Fruit fly (Drosophila melanogaster) whole organism, embryonic: ENCODE results near the gene Mccc1.

ENCODE experiments used
- CG10321 ChIP-seq: fragments of 200-800 bp; sonication (Bioruptor generic); IDR thresholded peaks from 2 replicates; pipeline ENCODE4 v1.3.6; 2022; ENCODE audit warnings: missing biosample characterization, missing genetic modification characterization
- CG11696 ChIP-seq: fragments of 200-800 bp; sonication (Bioruptor generic); IDR thresholded peaks from 2 replicates; pipeline ENCODE4 v1.3.6; 2022; ENCODE audit warnings: missing biosample characterization, missing genetic modification characterization
- CG1603 ChIP-seq: fragments of 200-800 bp; sonication (Bioruptor generic); optimal IDR thresholded peaks from 2 replicates; lab custom pipeline; 2019; ENCODE audit warnings: missing biosample characterization, mild to moderate bottlenecking, missing genetic modification characterization, moderate library complexity
- CG17568 ChIP-seq: fragments of 200-800 bp; sonication (Bioruptor generic); optimal IDR thresholded peaks from 2 replicates; lab custom pipeline; 2018; ENCODE audit warnings: missing biosample characterization, mild to moderate bottlenecking, missing genetic modification characterization, moderate library complexity
- CG2129 ChIP-seq: fragments of 200-800 bp; sonication (Bioruptor generic); IDR thresholded peaks from 2 replicates; pipeline ENCODE4 v1.3.6; 2022; ENCODE audit warnings: missing biosample characterization, missing genetic modification characterization; ENCODE audit not compliant: partially characterized antibody
- CG32532 ChIP-seq: fragments of 200-800 bp; sonication (Bioruptor generic); IDR thresholded peaks from 2 replicates; pipeline ENCODE4 v1.3.6; 2022; ENCODE audit warnings: missing biosample characterization, missing genetic modification characterization
- CG34376 ChIP-seq: fragments of 200-800 bp; sonication (Bioruptor generic); optimal IDR thresholded peaks from 2 replicates; lab custom pipeline; 2018; ENCODE audit warnings: missing biosample characterization, mild to moderate bottlenecking, missing genetic modification characterization
- CG34422 ChIP-seq: fragments of 200-800 bp; sonication (Bioruptor generic); IDR thresholded peaks from 3 replicates; pipeline ENCODE4 v1.3.6; 2022; ENCODE audit warnings: missing biosample characterization, missing genetic modification characterization
- CG3847 ChIP-seq: fragments of 200-800 bp; sonication (Bioruptor generic); IDR thresholded peaks from 2 replicates; pipeline ENCODE4 v1.3.6; 2022; ENCODE audit warnings: missing biosample characterization, missing genetic modification characterization
- CG6175 ChIP-seq: fragments of 200-800 bp; sonication (Bioruptor generic); IDR thresholded peaks from 3 replicates; pipeline ENCODE4 v1.3.6; 2022; ENCODE audit warnings: missing biosample characterization, missing genetic modification characterization
- Dbx ChIP-seq: fragments of 200-800 bp; sonication (Bioruptor generic); IDR thresholded peaks from 3 replicates; pipeline ENCODE4 v1.3.6; 2022; ENCODE audit warnings: missing biosample characterization, missing genetic modification characterization
- Doc3 ChIP-seq: fragments of 200-800 bp; sonication (Bioruptor generic); IDR thresholded peaks from 3 replicates; pipeline ENCODE4 v1.3.6; 2022; ENCODE audit warnings: missing biosample characterization, missing genetic modification characterization; ENCODE audit not compliant: partially characterized antibody
- Dp ChIP-seq: fragments of 200-800 bp; sonication (Bioruptor generic); optimal IDR thresholded peaks from 2 replicates; lab custom pipeline; 2018; ENCODE audit warnings: missing biosample characterization, mild to moderate bottlenecking, missing genetic modification characterization, moderate library complexity
- E2f2 ChIP-seq: fragments of 200-800 bp; sonication (Bioruptor generic); IDR thresholded peaks from 2 replicates; pipeline ENCODE4 v1.3.6; 2022; ENCODE audit warnings: missing biosample characterization, missing genetic modification characterization
- HmgD ChIP-seq: fragments of 200-800 bp; sonication (Bioruptor generic); optimal IDR thresholded peaks from 3 replicates; lab custom pipeline; 2016; ENCODE audit warnings: missing biosample characterization, missing genetic modification characterization
- HmgZ ChIP-seq: fragments of 200-800 bp; sonication (Bioruptor generic); optimal IDR thresholded peaks from 2 replicates; lab custom pipeline; 2018; ENCODE audit warnings: missing biosample characterization, mild to moderate bottlenecking, missing genetic modification characterization
- Hsf ChIP-seq: fragments of 200-800 bp; sonication (Bioruptor generic); optimal IDR thresholded peaks from 3 replicates; lab custom pipeline; 2016; ENCODE audit warnings: missing biosample characterization, missing genetic modification characterization
- MBD-R2 ChIP-seq: fragments of 200-800 bp; sonication (Bioruptor generic); IDR thresholded peaks from 2 replicates; pipeline ENCODE4 v1.3.6; 2022; ENCODE audit warnings: missing biosample characterization, missing genetic modification characterization
- MESR4 ChIP-seq: fragments of 200-800 bp; sonication (Bioruptor generic); optimal IDR thresholded peaks from 2 replicates; lab custom pipeline; 2018; ENCODE audit warnings: missing biosample characterization, mild to moderate bottlenecking, missing genetic modification characterization, moderate library complexity
- Med ChIP-seq: fragments of 200-800 bp; sonication (Bioruptor generic); peaks from one replicate; lab custom pipeline; 2016; ENCODE audit warnings: missing biosample characterization, missing genetic modification characterization, mild to moderate bottlenecking, inconsistent platforms, moderate library complexity
- Opbp ChIP-seq: fragments of 200-800 bp; sonication (Bioruptor generic); IDR thresholded peaks from 3 replicates; pipeline ENCODE4 v1.3.6; 2022; ENCODE audit warnings: missing biosample characterization, missing genetic modification characterization; ENCODE audit not compliant: partially characterized antibody
- Sry-β ChIP-seq: fragments of 200-800 bp; sonication (Bioruptor generic); optimal IDR thresholded peaks from 2 replicates; lab custom pipeline; 2018; ENCODE audit warnings: missing biosample characterization, mild to moderate bottlenecking, missing genetic modification characterization, moderate library complexity
- YL-1 ChIP-seq: fragments of 200-800 bp; sonication (Bioruptor generic); optimal IDR thresholded peaks from 3 replicates; lab custom pipeline; 2017; ENCODE audit warnings: missing biosample characterization, mild to moderate bottlenecking, missing genetic modification characterization
- ac ChIP-seq: fragments of 200-800 bp; sonication (Bioruptor generic); optimal IDR thresholded peaks from 3 replicates; lab custom pipeline; 2017; ENCODE audit warnings: missing biosample characterization, mild to moderate bottlenecking, missing genetic modification characterization
- ara ChIP-seq: fragments of 200-800 bp; sonication (Bioruptor generic); IDR thresholded peaks from 2 replicates; pipeline ENCODE4 v1.3.6; 2022; ENCODE audit warnings: missing biosample characterization, missing genetic modification characterization
- ase ChIP-seq: fragments of 200-800 bp; sonication (Bioruptor generic); IDR thresholded peaks from 3 replicates; pipeline ENCODE4 v1.3.6; 2022; ENCODE audit warnings: missing biosample characterization, missing genetic modification characterization
- ato ChIP-seq: fragments of 200-800 bp; sonication (Bioruptor generic); IDR thresholded peaks from 2 replicates; pipeline ENCODE4 v1.3.6; 2022; ENCODE audit warnings: missing biosample characterization, missing genetic modification characterization; ENCODE audit not compliant: partially characterized antibody
- cg ChIP-seq: fragments of 200-800 bp; sonication (Bioruptor generic); optimal IDR thresholded peaks from 3 replicates; lab custom pipeline; 2019; ENCODE audit warnings: missing biosample characterization, mild to moderate bottlenecking, missing genetic modification characterization, moderate library complexity
- crol ChIP-seq: fragments of 200-800 bp; sonication (Bioruptor generic); IDR thresholded peaks from 2 replicates; pipeline ENCODE4 v1.3.6; 2022; ENCODE audit warnings: missing biosample characterization, missing genetic modification characterization
- crp ChIP-seq, 2 experiments: fragments of 200-800 bp; sonication (Bioruptor generic); optimal IDR thresholded peaks; 2 replicates in 1 of 2; 3 replicates in 1 of 2; lab custom pipeline; 2017; ENCODE audit warnings: missing biosample characterization in 2 of 2, missing genetic modification characterization in 2 of 2, mild to moderate bottlenecking in 1 of 2, moderate library complexity in 1 of 2
- cwo ChIP-seq: fragments of 200-800 bp; sonication (Bioruptor generic); optimal IDR thresholded peaks from 3 replicates; lab custom pipeline; 2017; ENCODE audit warnings: missing biosample characterization, missing genetic modification characterization, mild to moderate bottlenecking, moderate library complexity, missing genetic modification reagents
- da ChIP-seq: fragments of 200-800 bp; sonication (Bioruptor generic); optimal IDR thresholded peaks from 2 replicates; lab custom pipeline; 2016; ENCODE audit warnings: missing biosample characterization, missing genetic modification characterization
- dimm ChIP-seq: fragments of 200-800 bp; sonication (Bioruptor generic); IDR thresholded peaks from 2 replicates; pipeline ENCODE4 v1.3.6; 2022; ENCODE audit warnings: missing biosample characterization, missing genetic modification characterization
- fu2 ChIP-seq: fragments of 200-800 bp; sonication (Bioruptor generic); optimal IDR thresholded peaks from 2 replicates; lab custom pipeline; 2016; ENCODE audit warnings: missing biosample characterization, missing genetic modification characterization
- gsb ChIP-seq: fragments of 200-800 bp; sonication (Bioruptor generic); IDR thresholded peaks from 2 replicates; pipeline ENCODE4 v1.3.6; 2022; ENCODE audit warnings: missing biosample characterization, missing genetic modification characterization
- h ChIP-seq: fragments of >200 bp; optimal IDR thresholded peaks from 2 replicates; lab custom pipeline; 2017
- hbn ChIP-seq: fragments of 200-800 bp; sonication (Bioruptor generic); IDR thresholded peaks from 2 replicates; pipeline ENCODE4 v1.3.6; 2022; ENCODE audit warnings: missing biosample characterization, missing genetic modification characterization; ENCODE audit not compliant: partially characterized antibody
- lab ChIP-seq: fragments of 200-800 bp; sonication (Bioruptor generic); optimal IDR thresholded peaks from 3 replicates; lab custom pipeline; 2017; ENCODE audit warnings: missing biosample characterization, missing genetic modification characterization, mild to moderate bottlenecking, moderate library complexity, missing genetic modification reagents
- lov ChIP-seq, 2 experiments: fragments of 200-800 bp in 1 of 2; fragments of >200 bp in 1 of 2; sonication (Bioruptor generic) in 1 of 2; IDR thresholded peaks in 1 of 2; optimal IDR thresholded peaks in 1 of 2; 2 replicates in 1 of 2; 3 replicates in 1 of 2; pipeline versions ENCODE4 v1.3.6 to Lab custom; 2017 to 2022; ENCODE audit warnings: missing biosample characterization in 1 of 2, missing genetic modification characterization in 1 of 2
- mld ChIP-seq: fragments of 200-800 bp; sonication (Bioruptor generic); IDR thresholded peaks from 3 replicates; pipeline ENCODE4 v1.3.6; 2022; ENCODE audit warnings: missing biosample characterization, missing genetic modification characterization; ENCODE audit not compliant: partially characterized antibody
- nerfin-1 ChIP-seq: fragments of 200-800 bp; sonication (Bioruptor generic); optimal IDR thresholded peaks from 3 replicates; lab custom pipeline; 2019; ENCODE audit warnings: missing biosample characterization, mild to moderate bottlenecking, missing genetic modification characterization, moderate library complexity
- pb ChIP-seq: fragments of 200-800 bp; sonication (Bioruptor generic); optimal IDR thresholded peaks from 3 replicates; lab custom pipeline; 2016; ENCODE audit warnings: missing biosample characterization, missing genetic modification characterization
- phol ChIP-seq: fragments of 200-800 bp; sonication (Bioruptor generic); optimal IDR thresholded peaks from 3 replicates; lab custom pipeline; 2018; ENCODE audit warnings: missing biosample characterization, mild to moderate bottlenecking, missing genetic modification characterization, moderate library complexity
- rib ChIP-seq: fragments of 200-800 bp; sonication (Bioruptor generic); IDR thresholded peaks from 2 replicates; pipeline ENCODE4 v1.3.6; 2022; ENCODE audit warnings: missing biosample characterization, missing genetic modification characterization
- shn ChIP-seq: fragments of 200-800 bp; sonication (Bioruptor generic); optimal IDR thresholded peaks from 3 replicates; lab custom pipeline; 2016; ENCODE audit warnings: missing biosample characterization, missing genetic modification characterization
- stwl ChIP-seq: fragments of 200-800 bp; sonication (Bioruptor generic); optimal IDR thresholded peaks from 3 replicates; lab custom pipeline; 2018; ENCODE audit warnings: missing biosample characterization, mild to moderate bottlenecking, missing genetic modification characterization, moderate library complexity
- sug ChIP-seq: fragments of 200-800 bp; optimal IDR thresholded peaks from 2 replicates; lab custom pipeline; 2019; ENCODE audit warnings: missing biosample characterization, mild to moderate bottlenecking, missing genetic modification characterization, moderate library complexity
- trem ChIP-seq: fragments of 200-800 bp; optimal IDR thresholded peaks from 3 replicates; lab custom pipeline; 2019; ENCODE audit warnings: missing biosample characterization, mild to moderate bottlenecking, missing genetic modification characterization, moderate library complexity
- zfh1 ChIP-seq: fragments of 200-800 bp; sonication (Bioruptor generic); IDR thresholded peaks from 3 replicates; pipeline ENCODE4 v1.3.6; 2022; ENCODE audit warnings: missing biosample characterization, missing genetic modification characterization

Mccc1 gene

dm6 chr3R:31794457-31794856 is 750 bp upstream of the Mccc1 start (continued):
- TF ChIP-seq stwl (tag; lab: Kevin White, UChicago) = peak; percentile 35
- peak; percentile 72 for TF ChIP-seq Sry-β (GFP tag; lab: Kevin White, UChicago)
- TF ChIP-seq CG3847 (GFP tag; lab: Robert Waterston, UW) = 0 out of 2 replicates have a peak, but pooled peaks have one; percentile 18
- TF ChIP-seq HmgD (GFP tag; lab: Kevin White, UChicago) = peak; percentile 4
- TF ChIP-seq ase (GFP tag; lab: Robert Waterston, UW) = 0 out of 3 replicates have a peak, but pooled peaks have one; percentile 42
- TF ChIP-seq CG34376 (GFP tag; lab: Kevin White, UChicago) = peak; percentile 23
- TF ChIP-seq trem = peak; percentile 51
- no peak for TF ChIP-seq fu2 (GFP tag; lab: Kevin White, UChicago)
- TF ChIP-seq lab (GFP tag; lab: Kevin White, UChicago) = no peak
- no peak for TF ChIP-seq lov (optimal IDR thresholded peaks at IDR 0.05; lab: Kevin White, UChicago)
- TF ChIP-seq lov (GFP tag; IDR thresholded peaks at IDR 0.05; lab: Robert Waterston, UW) = 0 out of 3 replicates have a peak, but pooled peaks have one; percentile 13
- peak; percentile 76 for TF ChIP-seq CG1603 (tag; lab: Kevin White, UChicago)
- TF ChIP-seq ato (GFP tag; lab: Robert Waterston, UW) = peak; percentile 22; the same call in 1 of the 2 replicates
- TF ChIP-seq ara = peak; percentile 16; the same call in 1 of the 2 replicates
- no peak for TF ChIP-seq pb (GFP tag; lab: Kevin White, UChicago)
- TF ChIP-seq E2f2 (GFP tag; lab: Robert Waterston, UW) = peak; percentile 97
- TF ChIP-seq cg (GFP tag; lab: Kevin White, UChicago) = peak; percentile 95
- TF ChIP-seq HmgZ (tag; lab: Kevin White, UChicago) = peak; percentile 60
- no peak for TF ChIP-seq CG17568 (GFP tag; lab: Kevin White, UChicago)
- TF ChIP-seq sug (tag; lab: Kevin White, UChicago) = peak; percentile 96
- 0 out of 3 replicates have a peak, but pooled peaks have one; percentile 14 for TF ChIP-seq Doc3 (GFP tag; lab: Robert Waterston, UW)
- peak; percentile 9 for TF ChIP-seq phol (tag; lab: Kevin White, UChicago)
- no peak for TF ChIP-seq Hsf (GFP tag; lab: Kevin White, UChicago)
- TF ChIP-seq hbn (GFP tag; lab: Robert Waterston, UW) = peak; percentile 24; the same call in 1 of the 2 replicates
- peak; percentile 73 for TF ChIP-seq MBD-R2 (GFP tag; lab: Robert Waterston, UW)
- peak; percentile 16 for TF ChIP-seq MESR4 (GFP tag; lab: Kevin White, UChicago)
- peak; percentile 89 for TF ChIP-seq Med (GFP tag; lab: Kevin White, UChicago)
- TF ChIP-seq CG6175 (GFP tag; lab: Robert Waterston, UW) = peak; percentile 88; the same call in 2 of the 3 replicates
- TF ChIP-seq dimm = no peak
- no peak for TF ChIP-seq h (lab: Kevin White, UChicago)
- TF ChIP-seq YL-1 (GFP tag; lab: Kevin White, UChicago) = peak; percentile 41
- TF ChIP-seq shn = no peak
- TF ChIP-seq CG32532 (GFP tag; lab: Robert Waterston, UW) = 0 out of 2 replicates have a peak, but pooled peaks have one; percentile 15
- peak; percentile 30; the same call in 1 of the 2 replicates for TF ChIP-seq rib
- TF ChIP-seq mld = peak; percentile 48; the same call in 1 of the 3 replicates
- TF ChIP-seq gsb (GFP tag; lab: Robert Waterston, UW) = no peak
- peak; percentile 71; the same call in 1 of the 3 replicates for TF ChIP-seq CG34422 (GFP tag; lab: Robert Waterston, UW)
- TF ChIP-seq crp (GFP tag; optimal IDR thresholded peaks at IDR 0.05; lab: Kevin White, UChicago) = peak; percentile 86 to 97
- peak; percentile 95 for TF ChIP-seq Dp (GFP tag; lab: Kevin White, UChicago)
- 0 out of 3 replicates have a peak, but pooled peaks have one; percentile 13 for TF ChIP-seq Opbp (GFP tag; lab: Robert Waterston, UW)
- peak; percentile 87 for TF ChIP-seq cwo (GFP tag; lab: Kevin White, UChicago)
- peak; percentile 51 for TF ChIP-seq crol (GFP tag; lab: Robert Waterston, UW)
- no peak for TF ChIP-seq CG10321 (GFP tag; lab: Robert Waterston, UW)
- peak; percentile 70 for TF ChIP-seq da
- peak; percentile 81 for TF ChIP-seq ac (GFP tag; lab: Kevin White, UChicago)
- TF ChIP-seq CG2129 (GFP tag; lab: Robert Waterston, UW) = no peak
- TF ChIP-seq zfh1 (GFP tag; lab: Robert Waterston, UW) = 0 out of 3 replicates have a peak, but pooled peaks have one; percentile 10
- TF ChIP-seq CG11696 (GFP tag; lab: Robert Waterston, UW) = no peak
- TF ChIP-seq nerfin-1 (tag; lab: Kevin White, UChicago) = peak; percentile 82
- TF ChIP-seq Dbx (GFP tag; lab: Robert Waterston, UW) = 0 out of 3 replicates have a peak, but pooled peaks have one; percentile 17
